Worm (Caenorhabditis elegans): ENCODE data around the gene T05A1.5.

Gene T05A1.5

DNA sequence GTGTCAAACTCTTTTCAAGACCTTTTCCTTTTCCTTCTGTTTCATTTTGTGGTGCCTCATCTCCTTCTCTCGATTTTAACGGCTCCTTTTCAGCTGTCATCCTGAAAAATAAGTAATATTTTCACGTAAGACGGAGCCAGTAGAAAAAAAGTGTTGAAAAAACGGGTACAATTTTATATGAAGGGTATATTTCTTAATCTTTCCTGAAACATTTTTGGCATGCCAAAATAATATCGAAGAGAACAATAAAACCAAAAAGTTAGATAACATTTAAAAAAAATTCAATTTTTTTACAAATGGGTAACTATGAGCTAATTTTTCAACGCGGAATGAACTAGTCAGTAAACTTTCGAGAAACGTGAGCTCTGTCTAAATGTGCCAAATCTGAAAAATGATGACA, 55.5 kb downstream of the T05A1.5 start, which contains the start of gene aat-1:
Gene aat-1, minus strand, starts transcription at position 101 of the 400 bp plus-strand sequence.
- no peak for TF ChIP-seq ets-4 (tag; optimal IDR thresholded peaks at IDR 0.05)
- no peak for TF ChIP-seq gmeb-2 (tag; optimal IDR thresholded peaks at IDR 0.05)
- no peak for TF ChIP-seq pha-2 (tag; optimal IDR thresholded peaks at IDR 0.05)
- TF ChIP-seq ceh-2 (tag; optimal IDR thresholded peaks at IDR 0.05): no peak
- no peak for TF ChIP-seq ceh-14 (tag; optimal IDR thresholded peaks at IDR 0.05)
- no peak for TF ChIP-seq ceh-22 (tag; optimal IDR thresholded peaks at IDR 0.05)
- no peak for TF ChIP-seq ahr-1 (tag; optimal IDR thresholded peaks at IDR 0.05)
- TF ChIP-seq hlh-8 (tag; optimal IDR thresholded peaks at IDR 0.05): no peak
- TF ChIP-seq hlh-30 (tag; optimal IDR thresholded peaks at IDR 0.05; ENCODE audit: insufficient read depth): no peak
- TF ChIP-seq Y22D7AL.16 (tag; optimal IDR thresholded peaks at IDR 0.05): no peak
- no peak for TF ChIP-seq nfya-1 (tag; optimal IDR thresholded peaks at IDR 0.05)
- TF ChIP-seq eyg-1 (tag; optimal IDR thresholded peaks at IDR 0.05): no peak
- TF ChIP-seq ref-2 (tag; optimal IDR thresholded peaks at IDR 0.05): no peak
- no peak for TF ChIP-seq fax-1 (tag; optimal IDR thresholded peaks at IDR 0.05)
- TF ChIP-seq C38D4.7 (GFP tag; optimal IDR thresholded peaks at IDR 0.05): no peak
- no peak for TF ChIP-seq ceh-19 (GFP tag; optimal IDR thresholded peaks at IDR 0.05)
- no peak for TF ChIP-seq fkh-10 (GFP tag; optimal IDR thresholded peaks at IDR 0.05)
- TF ChIP-seq unc-86 (tag; optimal IDR thresholded peaks at IDR 0.05): no peak
- TF ChIP-seq mec-3 (tag; optimal IDR thresholded peaks at IDR 0.05; ENCODE audit: borderline replicate concordance): no peak

DNA sequence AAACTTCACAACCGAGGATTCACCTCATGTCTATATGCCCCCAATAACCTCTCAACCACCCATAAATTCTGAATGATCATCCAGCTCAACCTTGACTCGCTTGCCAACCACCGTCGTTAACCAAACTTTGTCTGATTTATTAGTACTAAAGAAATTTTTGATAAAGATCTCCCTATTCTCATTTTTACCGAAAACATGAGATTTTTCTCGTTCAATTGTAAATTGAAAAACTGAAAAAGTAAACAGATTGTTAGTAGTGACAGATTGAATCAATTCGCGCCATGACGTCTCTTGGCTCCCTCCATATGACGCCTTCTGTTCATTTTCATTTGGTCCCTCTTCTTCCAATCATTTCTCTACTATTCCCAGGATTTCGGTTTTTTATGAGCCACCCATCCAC, 61.9 kb downstream of the T05A1.5 start:
- TF ChIP-seq unc-3 (GFP tag; conservative IDR thresholded peaks at IDR 0.05) (no peak), unc-3 (tag; optimal IDR thresholded peaks at IDR 0.05) (no peak), ahr-1 (tag; optimal IDR thresholded peaks at IDR 0.05) (no peak), elt-2 (tag; optimal IDR thresholded peaks at IDR 0.05) (no peak), ceh-19 (GFP tag; optimal IDR thresholded peaks at IDR 0.05) (no peak), odd-2 (tag; optimal IDR thresholded peaks at IDR 0.05) (no peak), ceh-48 (tag; optimal IDR thresholded peaks at IDR 0.05) (no peak)

ce11 chrIV:9609095-9609494, 63.0 kb downstream of the T05A1.5 start:
- TF ChIP-seq nhr-11 (tag; optimal IDR thresholded peaks at IDR 0.05) (no peak), unc-3 (GFP tag; conservative IDR thresholded peaks at IDR 0.05) (no peak), unc-3 (tag; optimal IDR thresholded peaks at IDR 0.05) (no peak), K02D7.2 (tag; optimal IDR thresholded peaks at IDR 0.05) (no peak), nhr-232 (tag; optimal IDR thresholded peaks at IDR 0.05) (no peak), ceh-22 (tag; optimal IDR thresholded peaks at IDR 0.05) (no peak), zip-5 (tag; optimal IDR thresholded peaks at IDR 0.05) (no peak), F13H6.1 (tag; optimal IDR thresholded peaks at IDR 0.05) (no peak)

Measured in whole organism, late embryonic.